Fruit fly (Drosophila melanogaster): ENCODE results near the gene Coq3.

Coq3 gene

DNA sequence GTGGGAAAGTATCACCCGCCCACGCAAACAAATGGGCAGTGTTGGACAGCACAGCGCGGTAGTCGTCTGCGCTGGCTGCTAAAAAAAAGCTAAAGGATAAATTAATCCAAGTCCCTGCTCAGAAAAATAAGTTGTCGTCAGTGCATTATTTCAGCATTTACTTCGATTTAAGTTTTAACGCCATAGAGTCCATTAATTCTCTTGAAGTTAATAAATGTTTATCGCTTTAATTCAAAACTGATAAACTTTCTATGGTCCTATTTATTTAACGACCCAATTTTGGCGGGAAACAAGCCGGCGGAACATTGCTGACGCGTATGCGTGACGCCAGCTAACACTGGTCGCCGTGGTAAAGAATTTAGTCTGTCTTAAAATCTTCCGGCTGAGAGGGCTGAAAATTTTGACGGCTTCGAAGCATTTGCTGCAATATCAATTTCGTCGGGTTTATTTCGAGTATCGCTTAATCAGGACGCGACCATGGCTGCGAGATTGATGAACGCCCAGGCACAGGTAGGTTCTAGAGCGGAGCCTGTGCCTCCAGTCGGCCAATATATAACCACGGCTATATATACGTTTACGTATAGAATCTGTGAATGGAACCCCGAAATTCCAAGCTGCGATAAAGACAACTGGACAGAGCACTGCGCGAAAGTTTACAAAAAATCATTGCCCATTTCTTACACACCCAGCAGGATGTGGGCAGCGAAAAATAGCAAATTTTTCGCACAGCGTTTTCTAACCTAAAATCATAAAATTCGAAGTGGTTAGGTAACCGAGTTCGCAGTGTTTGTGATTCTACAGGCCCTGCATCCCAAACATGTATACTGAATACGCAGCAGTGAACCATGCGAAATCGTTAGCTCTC is 10.1 kb upstream of the Coq3 start, which contains the start of the genes mAcon1, CG43345 and CG43346 (continued):
- TF ChIP-seq CG4360 (GFP tag; IDR thresholded peaks at IDR 0.05) (no peak), maf-S (GFP tag; optimal IDR thresholded peaks at IDR 0.05) (peak; percentile 78), mam (GFP tag; optimal IDR thresholded peaks at IDR 0.05) (peak; percentile 92), ems (GFP tag; optimal IDR thresholded peaks at IDR 0.05) (peak; percentile 87), HmgZ (tag; optimal IDR thresholded peaks at IDR 0.05) (peak; percentile 93), da (GFP tag; optimal IDR thresholded peaks at IDR 0.05) (peak; percentile 37), ro (GFP tag; IDR thresholded peaks at IDR 0.05) (no peak), Stat92E (GFP tag; optimal IDR thresholded peaks at IDR 0.05) (no peak), sqz (GFP tag; optimal IDR thresholded peaks at IDR 0.05) (no peak), fd102C (GFP tag; optimal IDR thresholded peaks at IDR 0.05) (peak; percentile 5), exex (tag; optimal IDR thresholded peaks at IDR 0.05) (peak; percentile 54), CG9797 (GFP tag; optimal IDR thresholded peaks at IDR 0.05) (peak; percentile 61), Mes4 (GFP tag; optimal IDR thresholded peaks at IDR 0.05) (peak; percentile 73), chm (GFP tag; IDR thresholded peaks at IDR 0.05) (peak; percentile 6; the same call in 1 of the 2 replicates), CG10209 (GFP tag; optimal IDR thresholded peaks at IDR 0.05) (peak; percentile 80), GATAe (GFP tag; conservative IDR thresholded peaks at IDR 0.05) (no peak; the same call in 1 of the 2 replicates), CG3407 (GFP tag; optimal IDR thresholded peaks at IDR 0.05) (no peak), Lpt (GFP tag; optimal IDR thresholded peaks at IDR 0.05) (no peak), gem (tag; optimal IDR thresholded peaks at IDR 0.05) (no peak), cg (GFP tag; optimal IDR thresholded peaks at IDR 0.05) (no peak), Gsc (GFP tag; IDR thresholded peaks at IDR 0.05) (0 out of 2 replicates have a peak, but pooled peaks have one; percentile 8), unpg (GFP tag; optimal IDR thresholded peaks at IDR 0.05) (peak; percentile 64), Eip74EF (GFP tag; optimal IDR thresholded peaks at IDR 0.05) (no peak), Usf (GFP tag; optimal IDR thresholded peaks at IDR 0.05) (peak; percentile 70), CG30403 (GFP tag; optimal IDR thresholded peaks at IDR 0.05) (peak; percentile 87), gcm2 (GFP tag; optimal IDR thresholded peaks at IDR 0.05) (peak; percentile 52), CG7271 (tag; optimal IDR thresholded peaks at IDR 0.05) (peak; percentile 8), cad (GFP tag; optimal IDR thresholded peaks at IDR 0.05) (no peak), z (GFP tag; IDR thresholded peaks at IDR 0.05) (no peak), Xrp1 (GFP tag; IDR thresholded peaks at IDR 0.05) (peak; percentile 79), CG14710 (tag; optimal IDR thresholded peaks at IDR 0.05) (peak; percentile 86), ab (GFP tag; optimal IDR thresholded peaks at IDR 0.05) (peak; percentile 61), Oaz (GFP tag; IDR thresholded peaks at IDR 0.05) (no peak), Bdp1 (GFP tag; optimal IDR thresholded peaks at IDR 0.05) (peak; percentile 86), dysf (GFP tag; IDR thresholded peaks at IDR 0.05) (peak; percentile 80), C15 (GFP tag; IDR thresholded peaks at IDR 0.05) (no peak), CG11085 (GFP tag; IDR thresholded peaks at IDR 0.05) (peak; percentile 35; the same call in 1 of the 2 replicates), Nf-YC (tag; optimal IDR thresholded peaks at IDR 0.05) (no peak), Rfx (GFP tag; IDR thresholded peaks at IDR 0.05) (peak; percentile 78), sima (GFP tag; optimal IDR thresholded peaks at IDR 0.05) (peak; percentile 72), CG17612 (GFP tag; IDR thresholded peaks at IDR 0.05) (no peak), CG9609 (GFP tag; optimal IDR thresholded peaks at IDR 0.05) (peak; percentile 87), klu (GFP tag; IDR thresholded peaks at IDR 0.05) (peak; percentile 96), CG17385 (GFP tag; optimal IDR thresholded peaks at IDR 0.05) (peak; percentile 75), CG13894 (tag; optimal IDR thresholded peaks at IDR 0.05) (no peak), Ets65A (GFP tag) (peak; percentile 99), slou (GFP tag; optimal IDR thresholded peaks at IDR 0.05) (peak; percentile 70), Asciz (GFP tag; optimal IDR thresholded peaks at IDR 0.05) (no peak), Chrac-16 (GFP tag; optimal IDR thresholded peaks at IDR 0.05) (peak; percentile 85)

All from whole organism, embryonic.